Fruit fly (Drosophila melanogaster) whole organism, embryonic: ENCODE measurements around the gene AP-1sigma.
A peak's percentile ranks its signal among the peaks of the same experiment; 100 is the strongest.

Source experiments
- Atf6 ChIP-seq: fragments of 200-800 bp; sonication (Bioruptor generic); IDR thresholded peaks from 2 replicates; pipeline ENCODE4 v1.3.6; 2022; ENCODE audit warnings: missing biosample characterization, missing genetic modification characterization
- B-H1 ChIP-seq: fragments of 200-800 bp; sonication (Bioruptor generic); IDR thresholded peaks from 3 replicates; pipeline ENCODE4 v1.3.6; 2022; ENCODE audit warnings: missing biosample characterization, missing genetic modification characterization
- Blimp-1 ChIP-seq: fragments of 200-800 bp; sonication (Bioruptor generic); optimal IDR thresholded peaks from 3 replicates; lab custom pipeline; 2018; ENCODE audit warnings: missing biosample characterization, missing genetic modification characterization, mild to moderate bottlenecking, moderate library complexity, missing genetic modification reagents
- CG10267 ChIP-seq: fragments of 200-800 bp; sonication (Bioruptor generic); optimal IDR thresholded peaks from 2 replicates; lab custom pipeline; 2018; ENCODE audit warnings: missing biosample characterization, mild to moderate bottlenecking, missing genetic modification characterization, moderate library complexity
- CG10274 ChIP-seq: fragments of 200-800 bp; sonication (Bioruptor generic); optimal IDR thresholded peaks from 3 replicates; lab custom pipeline; 2017; ENCODE audit warnings: missing biosample characterization, mild to moderate bottlenecking, missing genetic modification characterization
- CG10565 ChIP-seq: fragments of 200-800 bp; sonication (Bioruptor generic); optimal IDR thresholded peaks from 3 replicates; lab custom pipeline; 2016; ENCODE audit warnings: missing biosample characterization, mild to moderate bottlenecking, missing genetic modification characterization
- CG11695 ChIP-seq: fragments of 200-800 bp; sonication (Bioruptor generic); IDR thresholded peaks from 3 replicates; pipeline ENCODE4 v1.3.6; 2022; ENCODE audit warnings: missing biosample characterization, missing genetic modification characterization
- CG12769 ChIP-seq: fragments of 200-800 bp; sonication (Bioruptor generic); optimal IDR thresholded peaks from 2 replicates; lab custom pipeline; 2019; ENCODE audit warnings: missing biosample characterization, mild to moderate bottlenecking, missing genetic modification characterization, moderate library complexity
- CG13287 ChIP-seq: fragments of 200-800 bp; sonication (Bioruptor generic); IDR thresholded peaks from 2 replicates; pipeline ENCODE4 v1.3.6; 2022; ENCODE audit warnings: missing biosample characterization, missing genetic modification characterization; ENCODE audit not compliant: partially characterized antibody
- CG13775 ChIP-seq: fragments of 200-800 bp; sonication (Bioruptor generic); optimal IDR thresholded peaks from 3 replicates; lab custom pipeline; 2017; ENCODE audit warnings: missing biosample characterization, mild to moderate bottlenecking, missing genetic modification characterization
- CG14667 ChIP-seq: fragments of 200-800 bp; sonication (Bioruptor generic); IDR thresholded peaks from 2 replicates; pipeline ENCODE4 v1.3.6; 2022; ENCODE audit warnings: missing biosample characterization, missing genetic modification characterization
- CG1529 ChIP-seq: fragments of 200-800 bp; sonication (Bioruptor generic); optimal IDR thresholded peaks from 3 replicates; lab custom pipeline; 2018; ENCODE audit warnings: missing biosample characterization, missing genetic modification characterization
- CG15696 ChIP-seq: fragments of 200-800 bp; sonication (Bioruptor generic); optimal IDR thresholded peaks from 2 replicates; lab custom pipeline; 2019; ENCODE audit warnings: missing biosample characterization, mild to moderate bottlenecking, missing genetic modification characterization, moderate library complexity
- CG17612 ChIP-seq: fragments of 200-800 bp; sonication (Bioruptor generic); IDR thresholded peaks from 2 replicates; pipeline ENCODE4 v1.3.6; 2022; ENCODE audit warnings: missing biosample characterization, missing genetic modification characterization
- CG2120 ChIP-seq: fragments of 200-800 bp; sonication (Bioruptor generic); optimal IDR thresholded peaks from 3 replicates; lab custom pipeline; 2016; ENCODE audit warnings: missing biosample characterization, missing genetic modification characterization
- CG3281 ChIP-seq: fragments of 200-800 bp; sonication (Bioruptor generic); optimal IDR thresholded peaks from 3 replicates; lab custom pipeline; 2017; ENCODE audit warnings: missing biosample characterization, mild to moderate bottlenecking, missing genetic modification characterization
- CG34422 ChIP-seq: fragments of 200-800 bp; sonication (Bioruptor generic); IDR thresholded peaks from 3 replicates; pipeline ENCODE4 v1.3.6; 2022; ENCODE audit warnings: missing biosample characterization, missing genetic modification characterization
- CG3838 ChIP-seq: fragments of 200-800 bp; sonication (Bioruptor generic); optimal IDR thresholded peaks from 3 replicates; lab custom pipeline; 2016; ENCODE audit warnings: missing biosample characterization, missing genetic modification characterization
- CG4404 ChIP-seq: fragments of 200-800 bp; sonication (Bioruptor generic); IDR thresholded peaks from 2 replicates; pipeline ENCODE4 v1.3.6; 2022; ENCODE audit warnings: missing biosample characterization, missing genetic modification characterization
- CG4854 ChIP-seq: fragments of 200-800 bp; sonication (Bioruptor generic); optimal IDR thresholded peaks from 2 replicates; lab custom pipeline; 2016; ENCODE audit warnings: missing biosample characterization, missing genetic modification characterization, inconsistent platforms
- CG5180 ChIP-seq: fragments of 200-800 bp; sonication (Bioruptor generic); optimal IDR thresholded peaks from 3 replicates; lab custom pipeline; 2017; ENCODE audit warnings: missing biosample characterization, missing genetic modification characterization, mild to moderate bottlenecking, moderate library complexity, missing genetic modification reagents
- CG6254 ChIP-seq: fragments of 200-800 bp; sonication (Bioruptor generic); optimal IDR thresholded peaks from 3 replicates; lab custom pipeline; 2017; ENCODE audit warnings: mild to moderate bottlenecking, missing biosample characterization, missing genetic modification reagents, missing genetic modification characterization
- CG7271 ChIP-seq: fragments of 200-800 bp; sonication (Bioruptor generic); optimal IDR thresholded peaks from 2 replicates; lab custom pipeline; 2018; ENCODE audit warnings: missing biosample characterization, mild to moderate bottlenecking, missing genetic modification characterization, moderate library complexity
- CG8388 ChIP-seq: fragments of 200-800 bp; sonication (Bioruptor generic); optimal IDR thresholded peaks from 2 replicates; lab custom pipeline; 2019; ENCODE audit warnings: missing biosample characterization, mild to moderate bottlenecking, missing genetic modification characterization, moderate library complexity
- CG9817 ChIP-seq: fragments of 200-800 bp; sonication (Bioruptor generic); optimal IDR thresholded peaks from 2 replicates; lab custom pipeline; 2018; ENCODE audit warnings: missing biosample characterization, mild to moderate bottlenecking, missing genetic modification characterization, moderate library complexity
- Dip2 ChIP-seq: fragments of 200-800 bp; sonication (Bioruptor generic); IDR thresholded peaks from 2 replicates; pipeline ENCODE4 v1.3.6; 2022; ENCODE audit warnings: missing biosample characterization, missing genetic modification characterization
- Fer3 ChIP-seq: fragments of 200-800 bp; sonication (Bioruptor generic); optimal IDR thresholded peaks from 2 replicates; lab custom pipeline; 2018; ENCODE audit warnings: missing biosample characterization, mild to moderate bottlenecking, missing genetic modification characterization, moderate library complexity
- HHEX ChIP-seq: fragments of 200-800 bp; sonication (Bioruptor generic); optimal IDR thresholded peaks from 3 replicates; lab custom pipeline; 2017; ENCODE audit warnings: missing biosample characterization, mild to moderate bottlenecking, missing genetic modification characterization, missing genetic modification reagents
- Hr39 ChIP-seq: fragments of >200 bp; optimal IDR thresholded peaks from 2 replicates; lab custom pipeline; 2017
- MBD-R2 ChIP-seq: fragments of 200-800 bp; sonication (Bioruptor generic); IDR thresholded peaks from 2 replicates; pipeline ENCODE4 v1.3.6; 2022; ENCODE audit warnings: missing biosample characterization, missing genetic modification characterization
- MESR4 ChIP-seq: fragments of 200-800 bp; sonication (Bioruptor generic); optimal IDR thresholded peaks from 2 replicates; lab custom pipeline; 2018; ENCODE audit warnings: missing biosample characterization, mild to moderate bottlenecking, missing genetic modification characterization, moderate library complexity
- NFAT ChIP-seq: fragments of 200-800 bp; sonication (Bioruptor generic); IDR thresholded peaks from 2 replicates; pipeline ENCODE4 v1.3.6; 2022; ENCODE audit warnings: missing biosample characterization, missing genetic modification characterization
- PHDP ChIP-seq: fragments of 200-800 bp; sonication (Bioruptor generic); optimal IDR thresholded peaks from 3 replicates; lab custom pipeline; 2018; ENCODE audit warnings: missing biosample characterization, mild to moderate bottlenecking, missing genetic modification characterization, moderate library complexity
- Ssrp ChIP-seq: fragments of 200-800 bp; sonication (Bioruptor generic); optimal IDR thresholded peaks from 2 replicates; lab custom pipeline; 2018; ENCODE audit warnings: missing biosample characterization, mild to moderate bottlenecking, missing genetic modification characterization, moderate library complexity
- Stat92E ChIP-seq, 3 experiments: fragments of >200 bp in 2 of 3; fragments of 200-800 bp in 1 of 3; sonication (Bioruptor generic) in 1 of 3; optimal IDR thresholded peaks; 2 replicates each; lab custom pipeline; 2017 to 2019; ENCODE audit warnings: missing biosample characterization in 3 of 3, missing genetic modification characterization in 3 of 3, mild to moderate bottlenecking in 1 of 3, moderate library complexity in 1 of 3
- Vsx1 ChIP-seq: fragments of 200-800 bp; sonication (Bioruptor generic); optimal IDR thresholded peaks from 2 replicates; lab custom pipeline; 2017; ENCODE audit warnings: missing biosample characterization, mild to moderate bottlenecking, missing genetic modification characterization, missing genetic modification reagents
- al ChIP-seq: fragments of 200-800 bp; sonication (Bioruptor generic); IDR thresholded peaks from 2 replicates; pipeline ENCODE4 v1.3.6; 2022; ENCODE audit warnings: missing biosample characterization, missing genetic modification characterization
- br ChIP-seq: fragments of >200 bp; optimal IDR thresholded peaks from 2 replicates; lab custom pipeline; 2017
- chif ChIP-seq, 2 experiments: fragments of 200-800 bp; sonication (Bioruptor generic); optimal IDR thresholded peaks; 3 replicates each; lab custom pipeline; 2016; ENCODE audit warnings: missing biosample characterization in 2 of 2, missing genetic modification characterization in 2 of 2
- ham ChIP-seq: fragments of 200-800 bp; sonication (Bioruptor generic); IDR thresholded peaks from 2 replicates; pipeline ENCODE4 v1.3.6; 2022; ENCODE audit warnings: missing biosample characterization, missing genetic modification characterization
- nmo ChIP-seq: fragments of 200-800 bp; sonication (Bioruptor generic); optimal IDR thresholded peaks from 2 replicates; lab custom pipeline; 2018; ENCODE audit warnings: missing biosample characterization, mild to moderate bottlenecking, missing genetic modification characterization, moderate library complexity
- onecut ChIP-seq: fragments of 200-800 bp; sonication (Bioruptor generic); IDR thresholded peaks from 2 replicates; pipeline ENCODE4 v1.3.6; 2022; ENCODE audit warnings: missing biosample characterization, missing genetic modification characterization
- pros ChIP-seq: fragments of 200-800 bp; sonication (Bioruptor generic); optimal IDR thresholded peaks from 3 replicates; lab custom pipeline; 2019; ENCODE audit warnings: missing biosample characterization, mild to moderate bottlenecking, missing genetic modification characterization, moderate library complexity
- pzg ChIP-seq: fragments of 200-800 bp; sonication (Bioruptor generic); optimal IDR thresholded peaks from 3 replicates; lab custom pipeline; 2018; ENCODE audit warnings: missing biosample characterization, mild to moderate bottlenecking, missing genetic modification characterization, moderate library complexity
- row ChIP-seq: fragments of 200-800 bp; sonication (Bioruptor generic); IDR thresholded peaks from 3 replicates; pipeline ENCODE4 v1.3.6; 2022; ENCODE audit warnings: missing biosample characterization, missing genetic modification characterization
- sens-2 ChIP-seq: fragments of 200-800 bp; sonication (Bioruptor generic); IDR thresholded peaks from 2 replicates; pipeline ENCODE4 v1.3.6; 2022; ENCODE audit warnings: missing biosample characterization, missing genetic modification characterization
- sima ChIP-seq: fragments of 200-800 bp; sonication (Bioruptor generic); optimal IDR thresholded peaks from 2 replicates; lab custom pipeline; 2016; ENCODE audit warnings: missing biosample characterization, missing genetic modification characterization
- tap ChIP-seq: fragments of 200-800 bp; optimal IDR thresholded peaks from 3 replicates; lab custom pipeline; 2019; ENCODE audit warnings: missing biosample characterization, mild to moderate bottlenecking, missing genetic modification characterization, moderate library complexity
- tx ChIP-seq: fragments of 200-800 bp; sonication (Bioruptor generic); optimal IDR thresholded peaks from 2 replicates; lab custom pipeline; 2016; ENCODE audit warnings: missing biosample characterization, missing genetic modification characterization
- unpg ChIP-seq: fragments of 200-800 bp; sonication (Bioruptor generic); optimal IDR thresholded peaks from 3 replicates; lab custom pipeline; 2018; ENCODE audit warnings: missing biosample characterization, mild to moderate bottlenecking, missing genetic modification characterization, moderate library complexity
- vfl ChIP-seq: fragments of 200-800 bp; sonication (Bioruptor generic); optimal IDR thresholded peaks from 2 replicates; lab custom pipeline; 2016; ENCODE audit warnings: missing biosample characterization, missing genetic modification characterization

The AP-1sigma gene

DNA sequence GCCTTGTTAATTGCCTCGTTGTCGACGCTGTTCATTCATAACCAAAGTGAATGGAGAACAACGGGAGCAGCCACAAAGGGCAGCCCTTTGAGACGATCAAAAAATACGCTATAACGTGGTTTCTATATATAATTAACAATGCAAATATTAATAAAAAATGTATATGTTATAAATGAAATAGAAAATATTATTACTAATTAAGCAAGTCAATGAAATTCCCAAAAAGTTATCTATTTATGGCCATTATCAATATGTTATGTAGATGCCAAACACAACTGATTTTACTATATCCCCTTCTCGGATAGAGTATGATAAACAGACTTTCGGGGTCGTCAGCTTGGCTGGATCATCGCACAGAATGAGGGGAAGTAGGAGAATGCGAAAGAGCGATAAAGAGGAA lies 11.0 kb downstream of the AP-1sigma start:
- no peak for TF ChIP-seq CG2120
- TF ChIP-seq Blimp-1 (GFP tag; lab: Kevin White, UChicago) = peak; percentile 55
- peak; percentile 61 for TF ChIP-seq unpg
- no peak for TF ChIP-seq MBD-R2 (GFP tag; lab: Robert Waterston, UW)
- TF ChIP-seq NFAT (GFP tag; lab: Robert Waterston, UW) = 0 out of 2 replicates have a peak, but pooled peaks have one; percentile 3
- TF ChIP-seq CG4404 (GFP tag; lab: Robert Waterston, UW) = no peak
- no peak for TF ChIP-seq MESR4 (GFP tag; lab: Kevin White, UChicago)
- peak; percentile 19 for TF ChIP-seq CG5180
- TF ChIP-seq tap (tag; lab: Kevin White, UChicago) = peak; percentile 57
- TF ChIP-seq Ssrp (tag; lab: Kevin White, UChicago) = peak; percentile 51
- peak; percentile 17; the same call in 1 of the 2 replicates for TF ChIP-seq sens-2
- no peak for TF ChIP-seq CG17612
- no peak for TF ChIP-seq chif (GFP tag; optimal IDR thresholded peaks at IDR 0.05; lab: Kevin White, UChicago)
- TF ChIP-seq sima (GFP tag; lab: Kevin White, UChicago) = no peak
- TF ChIP-seq CG13775 = no peak
- no peak for TF ChIP-seq Dip2 (GFP tag; lab: Robert Waterston, UW)
- no peak for TF ChIP-seq CG10565 (GFP tag; lab: Kevin White, UChicago)
- TF ChIP-seq Stat92E (GFP tag; optimal IDR thresholded peaks at IDR 0.05; lab: Kevin White, UChicago) = no peak
- peak; percentile 21 for TF ChIP-seq CG10267 (tag; lab: Kevin White, UChicago)
- TF ChIP-seq Vsx1 (GFP tag; lab: Kevin White, UChicago) = peak; percentile 29
- TF ChIP-seq CG10274 (GFP tag; lab: Kevin White, UChicago) = no peak
- peak; percentile 56 for TF ChIP-seq al (GFP tag; lab: Robert Waterston, UW)
- TF ChIP-seq CG13287 (GFP tag; lab: Robert Waterston, UW) = no peak
- peak; percentile 33; the same call in 2 of the 3 replicates for TF ChIP-seq B-H1 (GFP tag; lab: Robert Waterston, UW)
- no peak for TF ChIP-seq CG6254 (GFP tag; lab: Kevin White, UChicago)
- TF ChIP-seq nmo = peak; percentile 48
- TF ChIP-seq CG7271 (tag; lab: Kevin White, UChicago) = no peak
- peak; percentile 65; the same call in 1 of the 3 replicates for TF ChIP-seq CG11695 (GFP tag; lab: Robert Waterston, UW)
- peak; percentile 70 for TF ChIP-seq CG9817 (tag; lab: Kevin White, UChicago)
- no peak for TF ChIP-seq tx (GFP tag; lab: Kevin White, UChicago)
- no peak for TF ChIP-seq CG12769 (tag; lab: Kevin White, UChicago)
- no peak for TF ChIP-seq br (lab: Kevin White, UChicago)
- no peak for TF ChIP-seq CG4854 (GFP tag; lab: Kevin White, UChicago)
- peak; percentile 76 for TF ChIP-seq row (GFP tag; lab: Robert Waterston, UW)
- TF ChIP-seq CG3838 (GFP tag; lab: Kevin White, UChicago) = no peak
- TF ChIP-seq pros (GFP tag; lab: Kevin White, UChicago) = no peak
- peak; percentile 66 for TF ChIP-seq Atf6 (GFP tag; lab: Robert Waterston, UW)
- TF ChIP-seq pzg (GFP tag; lab: Kevin White, UChicago) = no peak
- TF ChIP-seq PHDP (tag; lab: Kevin White, UChicago) = peak; percentile 67
- peak; percentile 47 for TF ChIP-seq CG8388
- peak; percentile 63 for TF ChIP-seq HHEX (GFP tag; lab: Kevin White, UChicago)
- TF ChIP-seq vfl (GFP tag; lab: Kevin White, UChicago) = no peak
- no peak for TF ChIP-seq Hr39 (lab: Kevin White, UChicago)
- peak; percentile 61 for TF ChIP-seq Fer3 (tag; lab: Kevin White, UChicago)
- no peak; the same call in 1 of the 3 replicates for TF ChIP-seq CG34422 (GFP tag; lab: Robert Waterston, UW)
- no peak for TF ChIP-seq CG15696 (tag; lab: Kevin White, UChicago)
- TF ChIP-seq CG14667 (GFP tag; lab: Robert Waterston, UW) = 0 out of 2 replicates have a peak, but pooled peaks have one; percentile 45
- peak; percentile 13 for TF ChIP-seq CG3281 (GFP tag; lab: Kevin White, UChicago)
- no peak for TF ChIP-seq CG1529 (GFP tag; lab: Kevin White, UChicago)
- no peak for TF ChIP-seq ham (GFP tag; lab: Robert Waterston, UW)
- TF ChIP-seq onecut (GFP tag; lab: Robert Waterston, UW) = no peak
